Fruit fly (Drosophila melanogaster): ENCODE data around the gene Hmbs.

Gene Hmbs

dm6 chr3L:1342133-1342580, 7.5 kb downstream of the Hmbs start, which contains the start of gene indra:
TSS of gene indra (minus strand) at chr3L:1342403.
- TF ChIP-seq CrebA (GFP tag; optimal IDR thresholded peaks at IDR 0.05; ENCODE audit: borderline replicate concordance) (no peak), fru (GFP tag; optimal IDR thresholded peaks at IDR 0.05) (peak; percentile 69), brk (GFP tag; optimal IDR thresholded peaks at IDR 0.05) (no peak), h (GFP tag; optimal IDR thresholded peaks at IDR 0.05) (peak; percentile 72), dmrt93B (GFP tag; optimal IDR thresholded peaks at IDR 0.05) (no peak), ey (GFP tag; optimal IDR thresholded peaks at IDR 0.05) (peak; percentile 79), sv (GFP tag; optimal IDR thresholded peaks at IDR 0.05) (peak; percentile 68), psq (GFP tag; optimal IDR thresholded peaks at IDR 0.05) (peak; percentile 31), lola (GFP tag; optimal IDR thresholded peaks at IDR 0.05) (no peak), woc (GFP tag; optimal IDR thresholded peaks at IDR 0.05) (peak; percentile 57), sage (GFP tag; optimal IDR thresholded peaks at IDR 0.05) (no peak), Dif (GFP tag; optimal IDR thresholded peaks at IDR 0.05; ENCODE audit: partially characterized antibody) (no peak), CG32264 (GFP tag; optimal IDR thresholded peaks at IDR 0.05) (no peak), OdsH (GFP tag; optimal IDR thresholded peaks at IDR 0.05) (no peak), Sp1 (GFP tag; optimal IDR thresholded peaks at IDR 0.05) (peak; percentile 53), usp (GFP tag; optimal IDR thresholded peaks at IDR 0.05) (no peak), pan (optimal IDR thresholded peaks at IDR 0.05) (no peak), Rel (GFP tag; optimal IDR thresholded peaks at IDR 0.05) (no peak), Rel (tag; optimal IDR thresholded peaks at IDR 0.05) (peak; percentile 46), Vsx2 (GFP tag; optimal IDR thresholded peaks at IDR 0.05; ENCODE audit: partially characterized antibody) (no peak), Hr83 (GFP tag; optimal IDR thresholded peaks at IDR 0.05; ENCODE audit: poor library complexity, severe bottlenecking) (no peak), foxo (GFP tag; optimal IDR thresholded peaks at IDR 0.05) (peak in 1 of 2 experiments; percentile 67), CG9705 (GFP tag; optimal IDR thresholded peaks at IDR 0.05) (peak; percentile 35), Jra (GFP tag; optimal IDR thresholded peaks at IDR 0.05) (peak; percentile 53), Dfd (GFP tag; optimal IDR thresholded peaks at IDR 0.05) (no peak), dsf (GFP tag; optimal IDR thresholded peaks at IDR 0.05; ENCODE audit: borderline replicate concordance) (no peak), Myc (optimal IDR thresholded peaks at IDR 0.05) (peak; percentile 61), Mio (GFP tag; optimal IDR thresholded peaks at IDR 0.05) (peak; percentile 10), Abd-B (GFP tag; optimal IDR thresholded peaks at IDR 0.05) (no peak), dl (GFP tag; optimal IDR thresholded peaks at IDR 0.05; ENCODE audit: insufficient read depth in 1 of 2, partially characterized antibody in 2 of 2) (no peak), jim (GFP tag; optimal IDR thresholded peaks at IDR 0.05) (no peak), br (GFP tag; optimal IDR thresholded peaks at IDR 0.05) (no peak), rgr (GFP tag; optimal IDR thresholded peaks at IDR 0.05) (peak; percentile 63), Hnf4 (GFP tag; optimal IDR thresholded peaks at IDR 0.05) (no peak), HLH106 (tag; optimal IDR thresholded peaks at IDR 0.05) (peak; percentile 69), GATAd (GFP tag; optimal IDR thresholded peaks at IDR 0.05) (no peak), tai (GFP tag; optimal IDR thresholded peaks at IDR 0.05) (no peak), Hr78 (GFP tag; optimal IDR thresholded peaks at IDR 0.05) (no peak), N (GFP tag; optimal IDR thresholded peaks at IDR 0.05) (no peak)

DNA sequence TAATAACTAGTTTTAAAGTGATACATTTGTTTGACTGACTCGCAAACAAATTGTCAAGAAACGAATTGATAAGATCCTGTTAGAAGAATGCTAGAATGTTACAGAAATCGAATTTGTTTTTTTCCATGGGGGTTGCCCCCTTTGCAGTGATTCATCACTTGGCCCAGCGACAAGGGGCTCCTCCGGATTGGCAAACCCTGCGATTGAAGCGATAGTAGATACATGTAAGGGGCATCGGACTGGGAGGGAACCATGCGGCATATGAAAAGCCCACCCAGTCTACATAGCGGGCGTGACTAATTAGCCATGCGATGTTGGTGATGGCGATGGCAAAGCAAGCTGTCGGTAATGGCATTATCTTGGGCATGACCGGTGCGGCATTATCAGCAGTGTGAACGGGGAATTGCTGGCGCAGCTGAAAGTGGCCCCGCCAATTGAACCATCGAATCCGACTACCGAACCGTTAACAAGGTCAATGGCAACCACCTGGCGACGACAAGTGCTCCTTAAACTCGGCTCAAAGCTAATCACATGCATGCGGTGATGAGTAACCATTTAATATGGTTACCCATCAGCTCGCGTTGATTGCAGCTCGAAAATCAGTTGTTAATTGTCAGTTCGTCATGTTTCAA, 12.4 kb downstream of the Hmbs start:
- TF ChIP-seq br (GFP tag; optimal IDR thresholded peaks at IDR 0.05) (no peak), HLH106 (tag; optimal IDR thresholded peaks at IDR 0.05) (no peak), Jra (GFP tag; optimal IDR thresholded peaks at IDR 0.05) (no peak), Vsx2 (GFP tag; optimal IDR thresholded peaks at IDR 0.05; ENCODE audit: partially characterized antibody) (peak; percentile 48)

DNA sequence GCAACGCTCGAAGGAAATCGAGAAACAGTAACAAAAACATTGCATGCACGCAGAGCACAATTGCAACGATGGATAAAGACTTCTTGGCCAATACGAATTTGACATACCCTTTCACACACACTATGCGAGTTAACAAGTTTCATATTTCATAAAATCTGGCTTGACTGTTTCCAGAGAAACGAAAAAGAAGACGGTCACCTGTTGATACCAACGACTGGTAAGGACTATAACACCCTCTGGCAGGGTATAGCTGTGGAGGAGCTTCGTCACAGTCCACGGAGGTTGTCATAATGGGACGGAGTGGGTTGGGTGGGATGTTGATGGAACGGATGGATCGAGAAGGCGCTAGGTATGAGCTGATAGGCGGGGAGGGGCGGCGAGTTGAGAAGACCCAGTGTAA, 13.6 kb downstream of the Hmbs start:
- TF ChIP-seq dmrt93B (GFP tag; optimal IDR thresholded peaks at IDR 0.05) = no peak
- no peak for TF ChIP-seq Vsx2 (GFP tag; optimal IDR thresholded peaks at IDR 0.05; ENCODE audit: partially characterized antibody)
- no peak for TF ChIP-seq jim (GFP tag; optimal IDR thresholded peaks at IDR 0.05)
- peak; percentile 21 for TF ChIP-seq OdsH (GFP tag; optimal IDR thresholded peaks at IDR 0.05)
- no peak for TF ChIP-seq CG32264 (GFP tag; optimal IDR thresholded peaks at IDR 0.05)
- no peak for TF ChIP-seq GATAd (GFP tag; optimal IDR thresholded peaks at IDR 0.05)
- no peak for TF ChIP-seq dl (GFP tag; optimal IDR thresholded peaks at IDR 0.05; ENCODE audit: insufficient read depth in 1 of 2, partially characterized antibody in 2 of 2)
- no peak for TF ChIP-seq Myc (optimal IDR thresholded peaks at IDR 0.05)
- peak; percentile 66 for TF ChIP-seq ey (GFP tag; optimal IDR thresholded peaks at IDR 0.05)
- peak; percentile 49 for TF ChIP-seq h (GFP tag; optimal IDR thresholded peaks at IDR 0.05)
- TF ChIP-seq CrebA (GFP tag; optimal IDR thresholded peaks at IDR 0.05; ENCODE audit: borderline replicate concordance) = no peak
- TF ChIP-seq usp (GFP tag; optimal IDR thresholded peaks at IDR 0.05) = no peak
- no peak for TF ChIP-seq Hnf4 (GFP tag; optimal IDR thresholded peaks at IDR 0.05)
- TF ChIP-seq dsf (GFP tag; optimal IDR thresholded peaks at IDR 0.05; ENCODE audit: borderline replicate concordance) = no peak
- TF ChIP-seq fru (GFP tag; optimal IDR thresholded peaks at IDR 0.05) = peak; percentile 58
- no peak for TF ChIP-seq sv (GFP tag; optimal IDR thresholded peaks at IDR 0.05)
- TF ChIP-seq rgr (GFP tag; optimal IDR thresholded peaks at IDR 0.05) = peak; percentile 38
- peak; percentile 29 for TF ChIP-seq Sp1 (GFP tag; optimal IDR thresholded peaks at IDR 0.05)
- no peak for TF ChIP-seq Dfd (GFP tag; optimal IDR thresholded peaks at IDR 0.05)
- no peak for TF ChIP-seq tai (GFP tag; optimal IDR thresholded peaks at IDR 0.05)
- peak in 1 of 2 experiments; percentile 62 for TF ChIP-seq foxo (GFP tag; optimal IDR thresholded peaks at IDR 0.05)
- no peak for TF ChIP-seq Mio (GFP tag; optimal IDR thresholded peaks at IDR 0.05)
- TF ChIP-seq HLH106 (tag; optimal IDR thresholded peaks at IDR 0.05) = peak; percentile 32
- no peak for TF ChIP-seq Hr83 (GFP tag; optimal IDR thresholded peaks at IDR 0.05; ENCODE audit: poor library complexity, severe bottlenecking)
- no peak for TF ChIP-seq Hr78 (GFP tag; optimal IDR thresholded peaks at IDR 0.05)
- TF ChIP-seq psq (GFP tag; optimal IDR thresholded peaks at IDR 0.05) = peak; percentile 9
- peak; percentile 34 for TF ChIP-seq br (GFP tag; optimal IDR thresholded peaks at IDR 0.05)
- no peak for TF ChIP-seq Rel (GFP tag; optimal IDR thresholded peaks at IDR 0.05)
- TF ChIP-seq Rel (tag; optimal IDR thresholded peaks at IDR 0.05) = no peak
- TF ChIP-seq pan (optimal IDR thresholded peaks at IDR 0.05) = no peak

Data from whole organism, wandering third instar larva.